Fruit fly (Drosophila melanogaster): ENCODE measurements around the gene sordd1.

Gene sordd1

dm6 chrX:15844139-15844538 is 48.3 kb upstream of the sordd1 start, which contains the start of the genes ArgRS and CG8578 (continued):
- TF ChIP-seq Bteb2 (GFP tag; optimal IDR thresholded peaks at IDR 0.05), result peak; percentile 16
- TF ChIP-seq CG15601 (tag; optimal IDR thresholded peaks at IDR 0.05), result no peak
- TF ChIP-seq peb (GFP tag; IDR thresholded peaks at IDR 0.05), result peak; percentile 41; the same call in 1 of the 2 replicates
- TF ChIP-seq CG15696 (tag; optimal IDR thresholded peaks at IDR 0.05), result no peak
- TF ChIP-seq danr (GFP tag; IDR thresholded peaks at IDR 0.05), result no peak
- TF ChIP-seq pb (GFP tag; optimal IDR thresholded peaks at IDR 0.05), result peak; percentile 54
- peak; percentile 30 for TF ChIP-seq Lhr (GFP tag; optimal IDR thresholded peaks at IDR 0.05)
- TF ChIP-seq ac (GFP tag; optimal IDR thresholded peaks at IDR 0.05), result no peak
- TF ChIP-seq Dp (GFP tag; optimal IDR thresholded peaks at IDR 0.05), result peak; percentile 22
- peak; percentile 57 for TF ChIP-seq HLH54F (GFP tag; optimal IDR thresholded peaks at IDR 0.05)
- TF ChIP-seq CrebB (tag; optimal IDR thresholded peaks at IDR 0.05), result no peak
- no peak for TF ChIP-seq pho (GFP tag; optimal IDR thresholded peaks at IDR 0.05)
- TF ChIP-seq CG15269 (tag; optimal IDR thresholded peaks at IDR 0.05), result no peak
- no peak for TF ChIP-seq CG15479 (GFP tag; optimal IDR thresholded peaks at IDR 0.05)
- TF ChIP-seq YL-1 (GFP tag; optimal IDR thresholded peaks at IDR 0.05), result peak; percentile 34
- no peak for TF ChIP-seq Neu2 (GFP tag; optimal IDR thresholded peaks at IDR 0.05; ENCODE audit: borderline replicate concordance)
- no peak for TF ChIP-seq CG10431 (GFP tag; optimal IDR thresholded peaks at IDR 0.05)
- no peak for TF ChIP-seq so (GFP tag; IDR thresholded peaks at IDR 0.05)
- TF ChIP-seq NfI (GFP tag; optimal IDR thresholded peaks at IDR 0.05), result no peak
- TF ChIP-seq Doc2 (GFP tag; IDR thresholded peaks at IDR 0.05), result no peak
- peak; percentile 53 for TF ChIP-seq CG1603 (tag; optimal IDR thresholded peaks at IDR 0.05)
- no peak for TF ChIP-seq seq (GFP tag; IDR thresholded peaks at IDR 0.05)
- no peak for TF ChIP-seq CG6854 (GFP tag; optimal IDR thresholded peaks at IDR 0.05)
- TF ChIP-seq Hand (GFP tag; optimal IDR thresholded peaks at IDR 0.05), result no peak
- peak; percentile 73 for TF ChIP-seq CG18262 (tag; optimal IDR thresholded peaks at IDR 0.05)
- TF ChIP-seq dysf (GFP tag; IDR thresholded peaks at IDR 0.05), result peak; percentile 84; the same call in 1 of the 3 replicates
- TF ChIP-seq hth (optimal IDR thresholded peaks at IDR 0.05), result no peak
- TF ChIP-seq CG7556 (GFP tag; optimal IDR thresholded peaks at IDR 0.05), result no peak
- no peak for TF ChIP-seq CG3847 (GFP tag; IDR thresholded peaks at IDR 0.05)
- no peak for TF ChIP-seq gcm (GFP tag; optimal IDR thresholded peaks at IDR 0.05)
- TF ChIP-seq CG7271 (tag; optimal IDR thresholded peaks at IDR 0.05), result no peak
- peak; percentile 48 for TF ChIP-seq NK7.1 (GFP tag; optimal IDR thresholded peaks at IDR 0.05)
- TF ChIP-seq vnd (GFP tag; IDR thresholded peaks at IDR 0.05; ENCODE audit: partially characterized antibody), result peak; percentile 89
- peak; percentile 81 for TF ChIP-seq nerfin-2 (GFP tag; IDR thresholded peaks at IDR 0.05; ENCODE audit: partially characterized antibody)
- peak; percentile 80 for TF ChIP-seq Dad (GFP tag; optimal IDR thresholded peaks at IDR 0.05)
- no peak for TF ChIP-seq Jarid2 (GFP tag; optimal IDR thresholded peaks at IDR 0.05)
- peak; percentile 59 for TF ChIP-seq slou (GFP tag; optimal IDR thresholded peaks at IDR 0.05)
- TF ChIP-seq inv (GFP tag; IDR thresholded peaks at IDR 0.05; ENCODE audit: partially characterized antibody), result peak; percentile 85
- peak; percentile 23 for TF ChIP-seq nerfin-1 (tag; optimal IDR thresholded peaks at IDR 0.05)
- TF ChIP-seq slbo (GFP tag; IDR thresholded peaks at IDR 0.05), result peak; percentile 72
- peak; percentile 13 for TF ChIP-seq B-H2 (GFP tag; optimal IDR thresholded peaks at IDR 0.05)
- no peak for TF ChIP-seq prd (optimal IDR thresholded peaks at IDR 0.05)
- TF ChIP-seq prd (GFP tag; IDR thresholded peaks at IDR 0.05), result peak; percentile 85
- peak; percentile 75 for TF ChIP-seq MBD-R2 (GFP tag; IDR thresholded peaks at IDR 0.05)
- no peak for TF ChIP-seq CG6765 (GFP tag; optimal IDR thresholded peaks at IDR 0.05)
- TF ChIP-seq lilli (GFP tag; optimal IDR thresholded peaks at IDR 0.05), result peak; percentile 87
- TF ChIP-seq gfzf (GFP tag; optimal IDR thresholded peaks at IDR 0.05), result peak; percentile 20
- TF ChIP-seq Kr (GFP tag; optimal IDR thresholded peaks at IDR 0.05), result no peak
- TF ChIP-seq fd96Cb (tag; optimal IDR thresholded peaks at IDR 0.05), result peak; percentile 12
- peak; percentile 65 for TF ChIP-seq bbx (GFP tag; IDR thresholded peaks at IDR 0.05; ENCODE audit: partially characterized antibody)
- TF ChIP-seq Dfd (GFP tag; optimal IDR thresholded peaks at IDR 0.05), result no peak
